Worm (Caenorhabditis elegans) whole organism, mixed stage, embryonic: ENCODE data around the gene fipr-25.

Source experiments
- elt-1 ChIP-seq: sonication (generic microtip); optimal IDR thresholded peaks from 2 replicates; lab custom pipeline; 2017; ENCODE audit warnings: missing genetic modification characterization, mild to moderate bottlenecking, missing compliant biosample characterization, antibody characterized with exemption, moderate library complexity, borderline replicate concordance; ENCODE audit not compliant: insufficient read depth
- ham-2 ChIP-seq: fragments of 200-800 bp; sonication (Bioruptor generic); optimal IDR thresholded peaks from 2 replicates; lab custom pipeline; 2018; ENCODE audit warnings: mild to moderate bottlenecking, missing genetic modification characterization, missing compliant biosample characterization
- nhr-76 ChIP-seq: sonication (generic microtip); optimal IDR thresholded peaks from 2 replicates; lab custom pipeline; 2017; ENCODE audit warnings: missing biosample characterization, missing genetic modification characterization
- pha-4 ChIP-seq: fragments of 150-350 bp; optimal IDR thresholded peaks from 2 replicates; lab custom pipeline; 2018; ENCODE audit warnings: missing biosample characterization, missing genetic modification reagents, missing genetic modification characterization
- sem-2 ChIP-seq: fragments of 200-800 bp; sonication (Bioruptor generic); optimal IDR thresholded peaks from 2 replicates; lab custom pipeline; 2018; ENCODE audit warnings: mild to moderate bottlenecking, missing genetic modification characterization, missing compliant biosample characterization
- snpc-4 ChIP-seq: fragments of 150-350 bp; optimal IDR thresholded peaks from 2 replicates; lab custom pipeline; 2014; ENCODE audit warnings: missing biosample characterization, missing genetic modification characterization
- sptf-1 ChIP-seq: sonication (generic microtip); optimal IDR thresholded peaks from 2 replicates; lab custom pipeline; 2017; ENCODE audit warnings: mild to moderate bottlenecking, missing genetic modification characterization, moderate library complexity, missing compliant biosample characterization
- unc-120 ChIP-seq: sonication (generic microtip); optimal IDR thresholded peaks from 2 replicates; lab custom pipeline; 2017; ENCODE audit warnings: missing genetic modification characterization, missing compliant biosample characterization; ENCODE audit not compliant: poor library complexity, severe bottlenecking
- ztf-11 ChIP-seq: fragments of 150-350 bp; optimal IDR thresholded peaks from 2 replicates; lab custom pipeline; 2014; ENCODE audit warnings: missing biosample characterization, missing genetic modification characterization

- TF ChIP-seq snpc-4 (tag; lab: Kevin White, UChicago) = no peak
- no peak for TF ChIP-seq sptf-1 (tag; lab: Kevin White, UChicago)
- TF ChIP-seq sem-2 (GFP tag; lab: Kevin White, UChicago) = no peak
- TF ChIP-seq elt-1 = no peak
- TF ChIP-seq ztf-11 = no peak
- no peak for TF ChIP-seq ham-2 (GFP tag; lab: Kevin White, UChicago)
- no peak for TF ChIP-seq nhr-76 (tag; lab: Kevin White, UChicago)
- no peak for TF ChIP-seq pha-4 (tag; lab: Kevin White, UChicago)
- TF ChIP-seq unc-120 (tag; lab: Kevin White, UChicago) = no peak
Measured at ce11 chrV:1940472-1941221, 16.6 kb upstream of the fipr-25 start.
